Worm (Caenorhabditis elegans): ENCODE data around the gene M03F8.6.

DNA sequence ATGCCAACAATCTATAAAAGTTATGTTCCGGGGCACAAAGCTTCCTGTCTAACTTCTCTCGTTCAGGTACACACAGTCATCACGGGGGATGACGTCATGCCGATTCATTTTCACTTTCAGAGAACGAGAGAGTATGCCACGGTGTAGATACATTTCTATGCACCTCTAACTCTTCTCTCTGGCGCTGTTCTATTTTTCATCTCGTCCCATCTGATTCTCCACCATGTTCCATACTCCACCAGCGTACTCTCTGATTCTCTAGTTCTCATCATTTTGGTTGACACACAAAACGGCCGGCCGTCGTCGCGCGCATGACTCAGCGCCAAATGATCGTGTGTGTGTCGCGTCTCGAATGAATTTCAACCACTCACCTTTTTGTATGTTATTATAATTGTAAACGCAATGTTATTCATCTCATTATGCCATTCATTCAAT lies 45.7 kb upstream of the M03F8.6 start:
- no peak for TF ChIP-seq T22C8.4 (GFP tag; IDR thresholded peaks at IDR 0.05)
- TF ChIP-seq flt-1 (GFP tag; IDR thresholded peaks at IDR 0.05) = no peak
- TF ChIP-seq ztf-29 (GFP tag; IDR thresholded peaks at IDR 0.05) = no peak
- no peak for TF ChIP-seq med-1 (GFP tag; optimal IDR thresholded peaks at IDR 0.05; ENCODE audit: insufficient read depth)
- TF ChIP-seq ref-1 (GFP tag; conservative IDR thresholded peaks at IDR 0.05) = no peak
- no peak for TF ChIP-seq klf-2 (GFP tag; conservative IDR thresholded peaks at IDR 0.05)
- no peak for TF ChIP-seq tab-1 (GFP tag; IDR thresholded peaks at IDR 0.05)
- no peak for TF ChIP-seq ztf-23 (GFP tag; IDR thresholded peaks at IDR 0.05)
